Fruit fly (Drosophila melanogaster): ENCODE data around the gene Ype.

Ype gene

dm6 chrX:13403553-13403952 is 16.3 kb upstream of the Ype start (continued):
- TF ChIP-seq CG9932 (GFP tag; IDR thresholded peaks at IDR 0.05) (no peak), Spps (tag; optimal IDR thresholded peaks at IDR 0.05) (no peak), CG42726 (GFP tag; IDR thresholded peaks at IDR 0.05; ENCODE audit: partially characterized antibody) (no peak), chinmo (GFP tag; IDR thresholded peaks at IDR 0.05; ENCODE audit: partially characterized antibody) (0 out of 4 replicates have a peak, but pooled peaks have one; percentile 8), Kr (GFP tag; optimal IDR thresholded peaks at IDR 0.05) (no peak), chm (GFP tag; IDR thresholded peaks at IDR 0.05) (0 out of 2 replicates have a peak, but pooled peaks have one; percentile 21), Bgb (GFP tag; IDR thresholded peaks at IDR 0.05; ENCODE audit: partially characterized antibody) (no peak), chn (GFP tag; optimal IDR thresholded peaks at IDR 0.05) (no peak), Hmx (GFP tag; optimal IDR thresholded peaks at IDR 0.05) (no peak), CG6272 (GFP tag; IDR thresholded peaks at IDR 0.05) (no peak), CG4360 (GFP tag; IDR thresholded peaks at IDR 0.05) (peak; percentile 26; the same call in 1 of the 2 replicates), CoRest (tag; optimal IDR thresholded peaks at IDR 0.05) (no peak), B-H1 (GFP tag; IDR thresholded peaks at IDR 0.05) (no peak), dan (GFP tag; IDR thresholded peaks at IDR 0.05) (no peak), CG9817 (tag; optimal IDR thresholded peaks at IDR 0.05) (no peak), CG7963 (GFP tag; IDR thresholded peaks at IDR 0.05; ENCODE audit: partially characterized antibody) (no peak), CG7928 (GFP tag; optimal IDR thresholded peaks at IDR 0.05) (no peak), so (GFP tag; IDR thresholded peaks at IDR 0.05) (no peak), GATAe (GFP tag; conservative IDR thresholded peaks at IDR 0.05) (peak; percentile 55), maf-S (GFP tag; optimal IDR thresholded peaks at IDR 0.05) (no peak), bsh (GFP tag; optimal IDR thresholded peaks at IDR 0.05) (no peak), Deaf1 (tag; optimal IDR thresholded peaks at IDR 0.05) (peak; percentile 22), fru (optimal IDR thresholded peaks at IDR 0.05) (no peak), CG34422 (GFP tag; IDR thresholded peaks at IDR 0.05) (no peak), Lhr (GFP tag; optimal IDR thresholded peaks at IDR 0.05) (no peak), Sox102F (GFP tag; optimal IDR thresholded peaks at IDR 0.05) (no peak), exex (tag; optimal IDR thresholded peaks at IDR 0.05) (peak; percentile 99), Mes4 (GFP tag; optimal IDR thresholded peaks at IDR 0.05) (no peak), CG17802 (tag; optimal IDR thresholded peaks at IDR 0.05) (no peak), C15 (GFP tag; IDR thresholded peaks at IDR 0.05) (no peak), da (GFP tag; optimal IDR thresholded peaks at IDR 0.05) (no peak), CG12769 (tag; optimal IDR thresholded peaks at IDR 0.05) (peak; percentile 7), CG9215 (GFP tag; IDR thresholded peaks at IDR 0.05) (no peak), CG34376 (GFP tag; optimal IDR thresholded peaks at IDR 0.05) (peak; percentile 90), CG7372 (GFP tag; IDR thresholded peaks at IDR 0.05) (no peak), CG10274 (GFP tag; optimal IDR thresholded peaks at IDR 0.05) (no peak), CG32767 (GFP tag; IDR thresholded peaks at IDR 0.05) (no peak), pfk (GFP tag; optimal IDR thresholded peaks at IDR 0.05) (peak; percentile 31), Vsx1 (GFP tag; optimal IDR thresholded peaks at IDR 0.05) (no peak), CG18619 (GFP tag; optimal IDR thresholded peaks at IDR 0.05) (no peak), HmgZ (tag; optimal IDR thresholded peaks at IDR 0.05) (no peak), Rx (GFP tag; IDR thresholded peaks at IDR 0.05) (no peak), Rfx (GFP tag; IDR thresholded peaks at IDR 0.05) (no peak), CG2120 (GFP tag; optimal IDR thresholded peaks at IDR 0.05) (no peak), bigmax (GFP tag; optimal IDR thresholded peaks at IDR 0.05) (no peak), caup (GFP tag; optimal IDR thresholded peaks at IDR 0.05; ENCODE audit: severe bottlenecking) (no peak), Trl (optimal IDR thresholded peaks at IDR 0.05) (no peak), Trl (GFP tag; optimal IDR thresholded peaks at IDR 0.05) (no peak), CG14710 (tag; optimal IDR thresholded peaks at IDR 0.05) (no peak), Xbp1 (GFP tag; optimal IDR thresholded peaks at IDR 0.05) (no peak), Meics (GFP tag; optimal IDR thresholded peaks at IDR 0.05) (no peak), fd64A (GFP tag; optimal IDR thresholded peaks at IDR 0.05) (peak; percentile 26)
